Worm (Caenorhabditis elegans) whole organism, mixed stage, embryonic: ENCODE measurements around the gene atf-7.

ENCODE experiments used
- ceh-39 ChIP-seq: fragments of 150-350 bp; optimal IDR thresholded peaks from 2 replicates; lab custom pipeline; 2014; ENCODE audit warnings: missing biosample characterization, missing genetic modification characterization
- ceh-83 ChIP-seq: fragments of 200-800 bp; sonication (Bioruptor generic); optimal IDR thresholded peaks from 2 replicates; lab custom pipeline; 2018; ENCODE audit warnings: mild to moderate bottlenecking, missing genetic modification characterization, missing compliant biosample characterization
- cnd-1 ChIP-seq: fragments of 200-800 bp; sonication (Bioruptor generic); optimal IDR thresholded peaks from 2 replicates; lab custom pipeline; 2018; ENCODE audit warnings: mild to moderate bottlenecking, missing genetic modification characterization, missing compliant biosample characterization
- elt-3 ChIP-seq: fragments of 150-350 bp; optimal IDR thresholded peaks from 2 replicates; lab custom pipeline; 2014; ENCODE audit warnings: missing biosample characterization, missing genetic modification characterization
- lin-32 ChIP-seq: fragments of 200-800 bp; sonication (Bioruptor generic); optimal IDR thresholded peaks from 2 replicates; lab custom pipeline; 2018; ENCODE audit warnings: mild to moderate bottlenecking, missing genetic modification characterization, missing compliant biosample characterization
- nhr-237 ChIP-seq: fragments of 150-350 bp; optimal IDR thresholded peaks from 2 replicates; lab custom pipeline; 2014; ENCODE audit warnings: missing biosample characterization, missing genetic modification characterization
- nhr-28 ChIP-seq: fragments of 150-350 bp; optimal IDR thresholded peaks from 2 replicates; lab custom pipeline; 2014; ENCODE audit warnings: missing biosample characterization, missing genetic modification characterization
- snpc-4 ChIP-seq: fragments of 150-350 bp; optimal IDR thresholded peaks from 2 replicates; lab custom pipeline; 2014; ENCODE audit warnings: missing biosample characterization, missing genetic modification characterization
- unc-39 ChIP-seq: fragments of 150-350 bp; optimal IDR thresholded peaks from 2 replicates; lab custom pipeline; 2014; ENCODE audit warnings: missing biosample characterization, missing genetic modification characterization
- unc-62 ChIP-seq: fragments of 150-350 bp; optimal IDR thresholded peaks from 2 replicates; lab custom pipeline; 2014; ENCODE audit warnings: missing biosample characterization, missing genetic modification reagents, missing genetic modification characterization
- ztf-11 ChIP-seq: fragments of 150-350 bp; optimal IDR thresholded peaks from 2 replicates; lab custom pipeline; 2014; ENCODE audit warnings: missing biosample characterization, missing genetic modification characterization

ce11 chrIII:4505726-4506125 lies 6.9 kb upstream of the atf-7 start:
- no peak for TF ChIP-seq ceh-39 (tag; lab: Kevin White, UChicago)
- no peak for TF ChIP-seq ztf-11 (tag; lab: Kevin White, UChicago)
- no peak for TF ChIP-seq nhr-28 (tag; lab: Kevin White, UChicago)
- TF ChIP-seq cnd-1 (tag; lab: Kevin White, UChicago), result no peak
- TF ChIP-seq elt-3, result no peak
- TF ChIP-seq nhr-237 (tag; lab: Kevin White, UChicago), result no peak
- no peak for TF ChIP-seq snpc-4 (tag; lab: Kevin White, UChicago)
- no peak for TF ChIP-seq unc-62
- no peak for TF ChIP-seq lin-32 (GFP tag; lab: Kevin White, UChicago)
- TF ChIP-seq ceh-83, result no peak
- no peak for TF ChIP-seq unc-39 (tag; lab: Kevin White, UChicago)
